Fruit fly (Drosophila melanogaster) whole organism, embryonic: Measurements from ENCODE around the gene CG31224.

Source experiments
- Abd-B ChIP-seq: fragments of 200-800 bp; sonication (Bioruptor generic); optimal IDR thresholded peaks from 2 replicates; lab custom pipeline; 2018; ENCODE audit warnings: missing biosample characterization, mild to moderate bottlenecking, missing genetic modification characterization, moderate library complexity
- B-H2 ChIP-seq: fragments of 200-800 bp; sonication (Bioruptor generic); optimal IDR thresholded peaks from 2 replicates; lab custom pipeline; 2018; ENCODE audit warnings: missing biosample characterization, mild to moderate bottlenecking, missing genetic modification characterization
- BEAF-32 ChIP-seq: fragments of 200-800 bp; sonication (Bioruptor generic); optimal IDR thresholded peaks from 3 replicates; lab custom pipeline; 2017; ENCODE audit warnings: missing biosample characterization, missing genetic modification characterization, mild to moderate bottlenecking, moderate library complexity, missing genetic modification reagents
- CG11504 ChIP-seq: fragments of 200-800 bp; sonication (Bioruptor generic); optimal IDR thresholded peaks from 3 replicates; lab custom pipeline; 2019; ENCODE audit warnings: missing biosample characterization, mild to moderate bottlenecking, missing genetic modification characterization, moderate library complexity
- CG11696 ChIP-seq: fragments of 200-800 bp; sonication (Bioruptor generic); IDR thresholded peaks from 2 replicates; pipeline ENCODE4 v1.3.6; 2022; ENCODE audit warnings: missing biosample characterization, missing genetic modification characterization
- CG12071 ChIP-seq: fragments of 200-800 bp; sonication (Bioruptor generic); optimal IDR thresholded peaks from 3 replicates; lab custom pipeline; 2018; ENCODE audit warnings: missing biosample characterization, mild to moderate bottlenecking, missing genetic modification characterization
- CG12299 ChIP-seq: fragments of 200-800 bp; sonication (Bioruptor generic); optimal IDR thresholded peaks from 2 replicates; lab custom pipeline; 2018; ENCODE audit warnings: missing biosample characterization, mild to moderate bottlenecking, missing genetic modification characterization
- CG13624 ChIP-seq: fragments of 200-800 bp; sonication (Bioruptor generic); optimal IDR thresholded peaks from 2 replicates; lab custom pipeline; 2016; ENCODE audit warnings: missing biosample characterization, missing genetic modification characterization
- CG16815 ChIP-seq: fragments of 200-800 bp; sonication (Bioruptor generic); optimal IDR thresholded peaks from 3 replicates; lab custom pipeline; 2017; ENCODE audit warnings: missing biosample characterization, mild to moderate bottlenecking, missing genetic modification characterization
- CG17186 ChIP-seq: fragments of 200-800 bp; sonication (Bioruptor generic); optimal IDR thresholded peaks from 3 replicates; lab custom pipeline; 2017; ENCODE audit warnings: missing biosample characterization, missing genetic modification reagents, missing genetic modification characterization
- CG17359 ChIP-seq: fragments of 200-800 bp; sonication (Bioruptor generic); optimal IDR thresholded peaks from 3 replicates; lab custom pipeline; 2018; ENCODE audit warnings: missing biosample characterization, mild to moderate bottlenecking, missing genetic modification characterization, moderate library complexity
- CG2120 ChIP-seq: fragments of 200-800 bp; sonication (Bioruptor generic); optimal IDR thresholded peaks from 3 replicates; lab custom pipeline; 2016; ENCODE audit warnings: missing biosample characterization, missing genetic modification characterization
- CG2712 ChIP-seq: fragments of 200-800 bp; optimal IDR thresholded peaks from 3 replicates; lab custom pipeline; 2019; ENCODE audit warnings: missing biosample characterization, mild to moderate bottlenecking, missing genetic modification characterization, moderate library complexity
- CG30403 ChIP-seq: fragments of 200-800 bp; sonication (Bioruptor generic); optimal IDR thresholded peaks from 3 replicates; lab custom pipeline; 2016; ENCODE audit warnings: missing biosample characterization, missing genetic modification characterization
- CG4617 ChIP-seq: fragments of 200-800 bp; sonication (Bioruptor generic); optimal IDR thresholded peaks from 3 replicates; lab custom pipeline; 2016; ENCODE audit warnings: missing biosample characterization, missing genetic modification characterization, borderline replicate concordance
- CG4707 ChIP-seq: fragments of 200-800 bp; sonication (Bioruptor generic); optimal IDR thresholded peaks from 2 replicates; lab custom pipeline; 2018; ENCODE audit warnings: missing biosample characterization, mild to moderate bottlenecking, missing genetic modification characterization, moderate library complexity
- CG5180 ChIP-seq: fragments of 200-800 bp; sonication (Bioruptor generic); optimal IDR thresholded peaks from 3 replicates; lab custom pipeline; 2017; ENCODE audit warnings: missing biosample characterization, missing genetic modification characterization, mild to moderate bottlenecking, moderate library complexity, missing genetic modification reagents
- CG5245 ChIP-seq: fragments of 200-800 bp; sonication (Bioruptor generic); optimal IDR thresholded peaks from 3 replicates; lab custom pipeline; 2016; ENCODE audit warnings: missing biosample characterization, missing genetic modification characterization
- CG6272 ChIP-seq: fragments of 200-800 bp; sonication (Bioruptor generic); IDR thresholded peaks from 2 replicates; pipeline ENCODE4 v1.3.6; 2022; ENCODE audit warnings: missing biosample characterization, missing genetic modification characterization
- CG6765 ChIP-seq: fragments of 200-800 bp; sonication (Bioruptor generic); optimal IDR thresholded peaks from 3 replicates; lab custom pipeline; 2017; ENCODE audit warnings: missing biosample characterization, mild to moderate bottlenecking, missing genetic modification characterization
- CG8388 ChIP-seq: fragments of 200-800 bp; sonication (Bioruptor generic); optimal IDR thresholded peaks from 2 replicates; lab custom pipeline; 2019; ENCODE audit warnings: missing biosample characterization, mild to moderate bottlenecking, missing genetic modification characterization, moderate library complexity
- CHES-1-like ChIP-seq: fragments of 200-800 bp; sonication (Bioruptor generic); optimal IDR thresholded peaks from 2 replicates; lab custom pipeline; 2016; ENCODE audit warnings: missing biosample characterization, missing genetic modification characterization
- CoRest ChIP-seq: fragments of 200-800 bp; sonication (Bioruptor generic); optimal IDR thresholded peaks from 3 replicates; lab custom pipeline; 2018; ENCODE audit warnings: missing biosample characterization, mild to moderate bottlenecking, missing genetic modification characterization, moderate library complexity
- Ets65A ChIP-seq: fragments of 200-800 bp; sonication (Bioruptor generic); peaks from one replicate; lab custom pipeline; 2016; ENCODE audit warnings: missing biosample characterization, missing genetic modification characterization
- Gsc ChIP-seq: fragments of 200-800 bp; sonication (Bioruptor generic); IDR thresholded peaks from 2 replicates; pipeline ENCODE4 v1.3.6; 2022; ENCODE audit warnings: missing biosample characterization, missing genetic modification characterization
- Hey ChIP-seq: fragments of 200-800 bp; sonication (Bioruptor generic); optimal IDR thresholded peaks from 3 replicates; lab custom pipeline; 2018; ENCODE audit warnings: missing biosample characterization, mild to moderate bottlenecking, missing genetic modification characterization
- Hsf ChIP-seq: fragments of 200-800 bp; sonication (Bioruptor generic); optimal IDR thresholded peaks from 3 replicates; lab custom pipeline; 2016; ENCODE audit warnings: missing biosample characterization, missing genetic modification characterization
- MBD-R2 ChIP-seq: fragments of 200-800 bp; sonication (Bioruptor generic); IDR thresholded peaks from 2 replicates; pipeline ENCODE4 v1.3.6; 2022; ENCODE audit warnings: missing biosample characterization, missing genetic modification characterization
- Mad ChIP-seq: fragments of 200-800 bp; sonication (Bioruptor generic); optimal IDR thresholded peaks from 2 replicates; lab custom pipeline; 2016; ENCODE audit warnings: missing biosample characterization, missing genetic modification characterization
- Mrtf ChIP-seq: fragments of 200-800 bp; sonication (Bioruptor generic); IDR thresholded peaks from 3 replicates; pipeline ENCODE4 v1.3.6; 2022; ENCODE audit warnings: missing biosample characterization, missing genetic modification characterization
- Rx ChIP-seq: fragments of 200-800 bp; sonication (Bioruptor generic); IDR thresholded peaks from 2 replicates; pipeline ENCODE4 v1.3.6; 2022; ENCODE audit warnings: missing biosample characterization, missing genetic modification characterization
- aop ChIP-seq: fragments of 200-800 bp; sonication (Bioruptor generic); IDR thresholded peaks from 2 replicates; pipeline ENCODE4 v1.3.6; 2022; ENCODE audit warnings: missing biosample characterization, missing genetic modification characterization
- btn ChIP-seq: fragments of 200-800 bp; sonication (Bioruptor generic); optimal IDR thresholded peaks from 2 replicates; lab custom pipeline; 2016; ENCODE audit warnings: missing biosample characterization, missing genetic modification characterization
- emc ChIP-seq: fragments of 200-800 bp; sonication (Bioruptor generic); optimal IDR thresholded peaks from 2 replicates; lab custom pipeline; 2016; ENCODE audit warnings: missing biosample characterization, missing genetic modification characterization
- gsb ChIP-seq: fragments of 200-800 bp; sonication (Bioruptor generic); IDR thresholded peaks from 2 replicates; pipeline ENCODE4 v1.3.6; 2022; ENCODE audit warnings: missing biosample characterization, missing genetic modification characterization
- kay ChIP-seq: fragments of 200-800 bp; sonication (Bioruptor generic); optimal IDR thresholded peaks from 2 replicates; lab custom pipeline; 2016; ENCODE audit warnings: missing biosample characterization, missing genetic modification characterization
- lbe ChIP-seq: fragments of 200-800 bp; sonication (Bioruptor generic); optimal IDR thresholded peaks from 2 replicates; lab custom pipeline; 2016; ENCODE audit warnings: missing biosample characterization, mild to moderate bottlenecking, missing genetic modification characterization
- mirr ChIP-seq: fragments of 200-800 bp; sonication (Bioruptor generic); optimal IDR thresholded peaks from 3 replicates; lab custom pipeline; 2018; ENCODE audit warnings: missing biosample characterization, mild to moderate bottlenecking, missing genetic modification characterization
- org-1 ChIP-seq: fragments of 200-800 bp; sonication (Bioruptor generic); optimal IDR thresholded peaks from 2 replicates; lab custom pipeline; 2017; ENCODE audit warnings: missing biosample characterization, missing genetic modification characterization
- peb ChIP-seq: fragments of 200-800 bp; sonication (Bioruptor generic); IDR thresholded peaks from 2 replicates; pipeline ENCODE4 v1.3.6; 2022; ENCODE audit warnings: missing biosample characterization, missing genetic modification characterization
- pita ChIP-seq: fragments of 200-800 bp; sonication (Bioruptor generic); optimal IDR thresholded peaks from 2 replicates; lab custom pipeline; 2017; ENCODE audit warnings: missing biosample characterization, mild to moderate bottlenecking, missing genetic modification characterization
- prd ChIP-seq, 3 experiments: fragments of >200 bp in 2 of 3; fragments of 200-800 bp in 1 of 3; sonication (Bioruptor generic) in 1 of 3; optimal IDR thresholded peaks in 2 of 3; IDR thresholded peaks in 1 of 3; 2 replicates in 2 of 3; 3 replicates in 1 of 3; pipeline versions ENCODE4 v1.3.6 to Lab custom; 2017 to 2022; ENCODE audit warnings: missing biosample characterization in 1 of 3, missing genetic modification characterization in 1 of 3
- pum ChIP-seq: fragments of 200-800 bp; sonication (Bioruptor generic); optimal IDR thresholded peaks from 2 replicates; lab custom pipeline; 2016; ENCODE audit warnings: missing biosample characterization, missing genetic modification characterization
- sens ChIP-seq: fragments of 200-800 bp; sonication (Bioruptor generic); peaks from one replicate; lab custom pipeline; 2016; ENCODE audit warnings: missing biosample characterization, missing genetic modification characterization
- shn ChIP-seq: fragments of 200-800 bp; sonication (Bioruptor generic); optimal IDR thresholded peaks from 3 replicates; lab custom pipeline; 2016; ENCODE audit warnings: missing biosample characterization, missing genetic modification characterization
- sim ChIP-seq: fragments of 200-800 bp; sonication (Bioruptor generic); IDR thresholded peaks from 2 replicates; pipeline ENCODE4 v1.3.6; 2022; ENCODE audit warnings: missing biosample characterization, missing genetic modification characterization
- sna ChIP-seq: fragments of 200-800 bp; sonication (Bioruptor generic); IDR thresholded peaks from 2 replicates; pipeline ENCODE4 v1.3.6; 2022; ENCODE audit warnings: missing biosample characterization, missing genetic modification characterization; ENCODE audit not compliant: partially characterized antibody
- sob ChIP-seq: fragments of 200-800 bp; sonication (Bioruptor generic); IDR thresholded peaks from 2 replicates; pipeline ENCODE4 v1.3.6; 2022; ENCODE audit warnings: missing biosample characterization, missing genetic modification characterization
- tin ChIP-seq: fragments of 200-800 bp; sonication (Bioruptor generic); optimal IDR thresholded peaks from 3 replicates; lab custom pipeline; 2016; ENCODE audit warnings: missing biosample characterization, missing genetic modification characterization
- ttk ChIP-seq: fragments of 200-800 bp; sonication (Bioruptor generic); IDR thresholded peaks from 2 replicates; pipeline ENCODE4 v2.1.2; 2022; ENCODE audit warnings: missing biosample characterization, missing genetic modification characterization

CG31224 gene

DNA sequence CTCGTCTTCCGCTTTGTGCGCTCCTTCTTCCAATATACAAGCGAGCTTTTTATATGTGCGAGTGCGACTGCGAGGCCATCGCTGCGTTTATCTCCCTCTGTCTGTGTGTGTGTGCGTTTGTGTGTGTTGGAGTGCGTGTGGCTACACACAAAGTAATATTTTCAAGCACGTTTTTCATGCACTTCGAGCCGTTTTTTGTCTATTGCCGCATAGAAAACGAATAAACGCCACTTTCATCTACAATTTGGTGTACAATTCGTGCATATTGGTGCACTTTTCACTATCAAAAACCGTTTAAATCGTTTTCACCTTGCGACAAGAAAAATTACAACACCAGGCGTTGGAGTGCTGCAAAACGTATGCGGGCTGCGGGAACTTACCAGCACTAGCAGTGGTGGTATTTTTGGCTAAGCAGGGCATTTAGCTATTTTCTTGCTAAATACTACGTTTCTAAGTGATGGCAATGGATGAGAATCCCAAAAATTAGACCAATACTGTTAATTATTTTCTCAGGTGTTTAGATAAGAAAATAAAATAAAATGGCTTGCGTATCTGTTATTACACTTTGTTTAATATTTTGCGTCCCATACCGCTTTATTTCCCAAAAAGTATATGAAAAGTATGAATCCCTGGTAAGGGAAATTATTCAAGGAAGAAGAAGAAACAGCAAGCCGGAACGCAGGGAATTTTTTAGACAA lies at the start of gene CG31224, which contains the start of gene CstF64 (continued):
- peak; percentile 86 for TF ChIP-seq CG2712 (tag; lab: Kevin White, UChicago)
- TF ChIP-seq CG8388: peak; percentile 75
- TF ChIP-seq pum: peak; percentile 88
- TF ChIP-seq emc (GFP tag; lab: Kevin White, UChicago): peak; percentile 36
- peak; percentile 63; the same call in 2 of the 3 replicates for TF ChIP-seq Mrtf (GFP tag; lab: Robert Waterston, UW)
- TF ChIP-seq kay (GFP tag; lab: Kevin White, UChicago): peak; percentile 71
- peak; percentile 79 for TF ChIP-seq btn (GFP tag; lab: Kevin White, UChicago)
- peak; percentile 54 for TF ChIP-seq BEAF-32
- TF ChIP-seq CG12299 (tag; lab: Kevin White, UChicago): peak; percentile 54
- TF ChIP-seq CG4707 (GFP tag; lab: Kevin White, UChicago): no peak
- peak; percentile 87 for TF ChIP-seq CoRest (tag; lab: Kevin White, UChicago)
- peak; percentile 87 for TF ChIP-seq tin (GFP tag; lab: Kevin White, UChicago)
- peak; percentile 74 for TF ChIP-seq Rx (GFP tag; lab: Robert Waterston, UW)
- TF ChIP-seq MBD-R2 (GFP tag; lab: Robert Waterston, UW): peak; percentile 77
- peak; percentile 92 for TF ChIP-seq Hsf (GFP tag; lab: Kevin White, UChicago)
- no peak for TF ChIP-seq sim
- peak; percentile 81 for TF ChIP-seq CG6272 (GFP tag; lab: Robert Waterston, UW)
- no peak for TF ChIP-seq gsb (GFP tag; lab: Robert Waterston, UW)
- peak; percentile 95 for TF ChIP-seq CG2120 (GFP tag; lab: Kevin White, UChicago)
- no peak for TF ChIP-seq CG11504 (tag; lab: Kevin White, UChicago)
- peak; percentile 94 for TF ChIP-seq CG30403 (GFP tag; lab: Kevin White, UChicago)
- TF ChIP-seq peb (GFP tag; lab: Robert Waterston, UW): peak; percentile 71
- peak; percentile 82 for TF ChIP-seq ttk (GFP tag; lab: Robert Waterston, UW)
- TF ChIP-seq CG17359 (tag; lab: Kevin White, UChicago): peak; percentile 83
- peak; percentile 82 for TF ChIP-seq Abd-B (GFP tag; lab: Kevin White, UChicago)
- TF ChIP-seq CG17186: peak; percentile 66
- TF ChIP-seq mirr: no peak
- TF ChIP-seq CG12071 (GFP tag; lab: Kevin White, UChicago): no peak
- peak; percentile 79 for TF ChIP-seq CG16815 (GFP tag; lab: Kevin White, UChicago)
- peak; percentile 89 for TF ChIP-seq shn (GFP tag; lab: Kevin White, UChicago)
- TF ChIP-seq Ets65A (GFP tag; lab: Kevin White, UChicago): peak; percentile 99
- TF ChIP-seq Mad: peak; percentile 93
- TF ChIP-seq Gsc (GFP tag; lab: Robert Waterston, UW): 0 out of 2 replicates have a peak, but pooled peaks have one; percentile 9
- TF ChIP-seq CG5180: no peak
- TF ChIP-seq lbe (GFP tag; lab: Kevin White, UChicago): peak; percentile 57
- no peak for TF ChIP-seq prd (optimal IDR thresholded peaks at IDR 0.05; lab: Kevin White, UChicago)
- TF ChIP-seq prd (GFP tag; IDR thresholded peaks at IDR 0.05; lab: Robert Waterston, UW): peak; percentile 89
- no peak; the same call in 1 of the 2 replicates for TF ChIP-seq CG11696 (GFP tag; lab: Robert Waterston, UW)
- peak; percentile 76 for TF ChIP-seq CG5245 (GFP tag; lab: Kevin White, UChicago)
- peak; percentile 87 for TF ChIP-seq B-H2 (GFP tag; lab: Kevin White, UChicago)
- TF ChIP-seq sens (GFP tag; lab: Kevin White, UChicago): peak; percentile 98
- TF ChIP-seq aop (GFP tag; lab: Robert Waterston, UW): no peak
- peak; percentile 92 for TF ChIP-seq CG13624
- TF ChIP-seq CHES-1-like: peak; percentile 92
- TF ChIP-seq org-1: peak; percentile 57
- TF ChIP-seq CG6765 (GFP tag; lab: Kevin White, UChicago): peak; percentile 61
- TF ChIP-seq CG4617: peak; percentile 90
- TF ChIP-seq Hey (tag; lab: Kevin White, UChicago): no peak
- no peak for TF ChIP-seq sna (GFP tag; lab: Robert Waterston, UW)
- TF ChIP-seq pita (GFP tag; lab: Kevin White, UChicago): no peak
- peak; percentile 85 for TF ChIP-seq sob (GFP tag; lab: Robert Waterston, UW)
